Fruit fly (Drosophila melanogaster) whole organism, prepupa: ENCODE results near the gene vrs.

Experiments
- CG10669 ChIP-seq: fragments of 200-800 bp; sonication (Bioruptor generic); optimal IDR thresholded peaks from 3 replicates; lab custom pipeline; 2018; ENCODE audit warnings: missing biosample characterization, mild to moderate bottlenecking, missing genetic modification characterization, moderate library complexity
- CG6808 ChIP-seq: fragments of 200-800 bp; sonication (Bioruptor generic); optimal IDR thresholded peaks from 3 replicates; lab custom pipeline; 2017; ENCODE audit warnings: missing biosample characterization, missing genetic modification characterization, mild to moderate bottlenecking, moderate library complexity, missing genetic modification reagents
- topi ChIP-seq: fragments of 200-800 bp; sonication (Bioruptor generic); optimal IDR thresholded peaks from 3 replicates; lab custom pipeline; 2016; ENCODE audit warnings: missing biosample characterization, missing genetic modification characterization

dm6 chr3R:12449617-12450242, 2.3 kb downstream of the vrs start:
- TF ChIP-seq CG10669 (GFP tag; lab: Kevin White, UChicago) = peak; percentile 20
- TF ChIP-seq topi (GFP tag; lab: Kevin White, UChicago) = no peak
- no peak for TF ChIP-seq CG6808 (GFP tag; lab: Kevin White, UChicago)
